Worm (Caenorhabditis elegans) whole organism, early embryonic: ENCODE measurements around the gene dph-1.

Source experiments
- F13C5.2 ChIP-seq: sonication (generic microtip); optimal IDR thresholded peaks from 2 replicates; lab custom pipeline; 2017; ENCODE audit warnings: mild to moderate bottlenecking, missing genetic modification characterization, inconsistent platforms, missing compliant biosample characterization
- ama-1 ChIP-seq: fragments of 150-350 bp; optimal IDR thresholded peaks from 2 replicates; lab custom pipeline; 2014
- ets-7 ChIP-seq: sonication (generic microtip); optimal IDR thresholded peaks from 2 replicates; lab custom pipeline; 2016; ENCODE audit warnings: missing genotype, missing genetic modification characterization, missing compliant biosample characterization
- flt-1 ChIP-seq: fragments of 200-800 bp; sonication (Bioruptor generic); IDR thresholded peaks from 2 replicates; pipeline ENCODE4 v1.3.6; 2022; ENCODE audit warnings: missing genetic modification characterization, missing compliant biosample characterization
- hnd-1 ChIP-seq: sonication (generic microtip); optimal IDR thresholded peaks from 2 replicates; lab custom pipeline; 2016; ENCODE audit warnings: missing genetic modification characterization, missing compliant biosample characterization

DNA sequence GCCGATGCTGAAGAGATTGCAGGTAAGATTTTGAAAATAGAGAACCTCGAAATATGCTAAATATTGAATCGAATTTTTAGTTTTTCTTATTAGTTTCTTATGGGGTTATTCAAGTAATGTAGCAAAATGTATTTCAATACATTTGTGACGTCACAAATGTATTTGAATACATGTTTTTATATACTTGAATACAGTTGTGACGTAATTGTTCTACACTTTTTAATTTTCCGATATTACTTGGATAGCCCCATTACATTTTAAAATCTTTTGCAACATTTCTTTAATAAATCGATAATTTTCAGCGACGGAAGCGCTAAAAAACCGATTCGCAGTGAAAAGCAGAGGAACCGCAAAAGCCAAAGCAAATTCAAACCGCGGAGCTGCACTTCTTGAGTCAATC is 31.6 kb downstream of the dph-1 start:
- TF ChIP-seq F13C5.2 (no peak), flt-1 (no peak), ets-7 (tag; lab: Kevin White, UChicago) (no peak), ama-1 (lab: Kevin White, UChicago) (no peak), hnd-1 (no peak)
